Fruit fly (Drosophila melanogaster) whole organism, pupa: ENCODE data around the gene CG13856.

Experiments
- CG10348 ChIP-seq: fragments of 200-800 bp; sonication (Bioruptor generic); IDR thresholded peaks from 2 replicates; pipeline ENCODE4 v1.3.6; 2022; ENCODE audit warnings: missing biosample characterization, missing genetic modification characterization
- CG14655 ChIP-seq: fragments of 200-800 bp; sonication (Bioruptor generic); optimal IDR thresholded peaks from 3 replicates; lab custom pipeline; 2017; ENCODE audit warnings: mild to moderate bottlenecking, missing biosample characterization, missing genetic modification reagents, missing genetic modification characterization
- CG32121 ChIP-seq: fragments of 200-800 bp; sonication (Bioruptor generic); IDR thresholded peaks from 2 replicates; pipeline ENCODE4 v1.3.6; 2022; ENCODE audit warnings: missing biosample characterization, missing genetic modification characterization
- CG4496 ChIP-seq: fragments of 200-800 bp; sonication (Bioruptor generic); IDR thresholded peaks from 3 replicates; pipeline ENCODE4 v1.3.6; 2022; ENCODE audit warnings: missing biosample characterization, missing genetic modification characterization
- gl ChIP-seq: fragments of 200-800 bp; sonication (Bioruptor generic); optimal IDR thresholded peaks from 2 replicates; lab custom pipeline; 2018; ENCODE audit warnings: missing biosample characterization, mild to moderate bottlenecking, missing genetic modification characterization

dm6 chr3R:22402355-22402754 is at the start of gene CG13856:
- TF ChIP-seq gl (tag; lab: Kevin White, UChicago), result no peak
- TF ChIP-seq CG32121, result no peak
- TF ChIP-seq CG14655 (GFP tag; lab: Kevin White, UChicago), result no peak
- TF ChIP-seq CG10348 (GFP tag; lab: Robert Waterston, UW), result no peak
- no peak for TF ChIP-seq CG4496
